Worm (Caenorhabditis elegans) whole organism, L4/young adult: ENCODE data around the gene T06C12.12.
"Not testable (repeated sequence)": the region's sequence is repeated elsewhere in the genome, so short reads cannot be mapped to it uniquely, and the experiment has no call there.

ENCODE experiments used
- W03F9.2 ChIP-seq: fragments of 150-350 bp; optimal IDR thresholded peaks from 2 replicates; lab custom pipeline; 2014; ENCODE audit warnings: missing biosample characterization, missing genetic modification characterization
- dao-5 ChIP-seq: sonication (generic microtip); optimal IDR thresholded peaks from 2 replicates; lab custom pipeline; 2016; ENCODE audit warnings: missing genotype, missing genetic modification characterization, moderate library complexity, missing compliant biosample characterization
- him-1 ChIP-seq: sonication (generic microtip); optimal IDR thresholded peaks from 2 replicates; lab custom pipeline; 2016; ENCODE audit warnings: missing genotype, missing genetic modification reagents, missing genetic modification characterization, missing compliant biosample characterization

The T06C12.12 gene

ce11 chrV:15912677-15913076 is 20.8 kb downstream of the T06C12.12 start:
- TF ChIP-seq dao-5 (no peak), W03F9.2 (tag; lab: Kevin White, UChicago) (no peak), him-1 (tag; lab: Kevin White, UChicago) (no peak)

ce11 chrV:15913714-15914113 is 21.9 kb downstream of the T06C12.12 start, which contains the start of gene F35E8.7:
TSS of gene F35E8.7 (plus strand) at chrV:15914014.
- TF ChIP-seq him-1 (tag; lab: Kevin White, UChicago) (no peak), dao-5 (no peak), W03F9.2 (tag; lab: Kevin White, UChicago) (no peak)

ce11 chrV:15914774-15915173 is 22.9 kb downstream of the T06C12.12 start:
- TF ChIP-seq dao-5, result no peak
- no peak for TF ChIP-seq him-1 (tag; lab: Kevin White, UChicago)
- no peak for TF ChIP-seq W03F9.2 (tag; lab: Kevin White, UChicago)

ce11 chrV:15915307-15915706 is 23.4 kb downstream of the T06C12.12 start:
- no peak for TF ChIP-seq W03F9.2 (tag; lab: Kevin White, UChicago)
- no peak for TF ChIP-seq dao-5
- no peak for TF ChIP-seq him-1 (tag; lab: Kevin White, UChicago)

ce11 chrV:15915919-15916318 is 24.1 kb downstream of the T06C12.12 start, which contains the start of gene gst-38:
TSS of gene gst-38 (minus strand) at chrV:15916070.
- TF ChIP-seq W03F9.2 (tag; lab: Kevin White, UChicago), result no peak
- TF ChIP-seq him-1 (tag; lab: Kevin White, UChicago), result no peak
- TF ChIP-seq dao-5, result no peak

- no peak for TF ChIP-seq W03F9.2 (tag; lab: Kevin White, UChicago)
- TF ChIP-seq dao-5, result no peak
- TF ChIP-seq him-1 (tag; lab: Kevin White, UChicago), result no peak
Observed at ce11 chrV:15917458-15917857, 25.6 kb downstream of the T06C12.12 start, which contains the start of gene F35E8.9. TSS of gene F35E8.9 (minus strand) at chrV:15917558.

ce11 chrV:15920273-15920672 is 28.4 kb downstream of the T06C12.12 start, which contains the start of gene F35E8.10:
TSS of gene F35E8.10 (minus strand) at chrV:15920373.
- no peak for TF ChIP-seq him-1 (tag; lab: Kevin White, UChicago)
- no peak for TF ChIP-seq dao-5
- no peak for TF ChIP-seq W03F9.2 (tag; lab: Kevin White, UChicago)

- TF ChIP-seq W03F9.2 (tag; lab: Kevin White, UChicago), result no peak
- no peak for TF ChIP-seq him-1 (tag; lab: Kevin White, UChicago)
- TF ChIP-seq dao-5, result no peak
Observed at ce11 chrV:15921102-15921501, 29.2 kb downstream of the T06C12.12 start, which contains the start of gene cdr-1. TSS of gene cdr-1 (plus strand) at chrV:15921309.

ce11 chrV:15922979-15923378 is 31.1 kb downstream of the T06C12.12 start, which contains the start of gene F35E8.13:
TSS of gene F35E8.13 (plus strand) at chrV:15923279.
- no peak for TF ChIP-seq him-1 (tag; lab: Kevin White, UChicago)

ce11 chrV:15924307-15924706 is 32.4 kb downstream of the T06C12.12 start, which contains the start of gene nhr-108:
TSS of gene nhr-108 (minus strand) at chrV:15924472.
- TF ChIP-seq him-1 (tag; lab: Kevin White, UChicago) (no peak), dao-5 (no peak), W03F9.2 (tag; lab: Kevin White, UChicago) (no peak)

ce11 chrV:15928325-15928724 is 36.5 kb downstream of the T06C12.12 start, which contains the start of gene pzf-1:
TSS of gene pzf-1 (minus strand) at chrV:15928425.
- no peak for TF ChIP-seq him-1 (tag; lab: Kevin White, UChicago)
- TF ChIP-seq dao-5, result no peak
- TF ChIP-seq W03F9.2 (tag; lab: Kevin White, UChicago), result no peak

ce11 chrV:15929882-15930281 is 38.0 kb downstream of the T06C12.12 start, which contains the start of gene srbc-77:
TSS of gene srbc-77 (plus strand) at chrV:15930182.
- TF ChIP-seq W03F9.2 (tag; lab: Kevin White, UChicago); dao-5; him-1 (tag; lab: Kevin White, UChicago): not testable (repeated sequence)

- no peak for TF ChIP-seq him-1 (tag; lab: Kevin White, UChicago)
- no peak for TF ChIP-seq W03F9.2 (tag; lab: Kevin White, UChicago)
- no peak for TF ChIP-seq dao-5
Observed at ce11 chrV:15932390-15932789, 40.5 kb downstream of the T06C12.12 start, which contains the start of gene srw-26. TSS of gene srw-26 (minus strand) at chrV:15932490.

ce11 chrV:15940254-15940653 is 48.4 kb downstream of the T06C12.12 start, which contains the start of gene srw-55:
TSS of gene srw-55 (minus strand) at chrV:15940354.
- TF ChIP-seq him-1 (tag; lab: Kevin White, UChicago) (no peak), W03F9.2 (tag; lab: Kevin White, UChicago) (no peak), dao-5 (no peak)
